Worm (Caenorhabditis elegans): ENCODE data around the gene mrck-1.

DNA sequence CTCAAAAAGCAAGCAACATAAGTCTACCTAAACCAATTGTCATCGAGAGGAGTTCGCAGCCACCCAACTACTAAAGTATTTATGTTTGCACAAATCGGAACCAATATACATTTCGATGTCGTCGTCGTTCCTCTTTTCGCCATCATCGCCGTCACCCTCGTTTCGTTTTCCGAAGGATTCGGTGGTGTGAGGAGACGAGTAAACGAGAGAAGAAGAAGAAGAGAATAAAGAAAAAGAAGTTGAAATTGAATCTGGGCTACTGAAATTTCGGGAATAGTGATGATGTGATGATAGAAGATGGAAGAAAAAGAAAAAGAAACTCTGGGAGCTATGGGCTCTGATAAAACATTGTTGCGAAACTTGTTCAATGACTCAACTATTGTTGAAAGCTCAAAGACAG is 1.4 kb upstream of the mrck-1 start:
- no peak for TF ChIP-seq dox-1 (GFP tag; IDR thresholded peaks at IDR 0.05)
- no peak for TF ChIP-seq lag-1 (GFP tag; IDR thresholded peaks at IDR 0.05)
- TF ChIP-seq unc-130 (GFP tag; optimal IDR thresholded peaks at IDR 0.05): no peak
- TF ChIP-seq T07F8.4 (tag; optimal IDR thresholded peaks at IDR 0.05): no peak
- TF ChIP-seq D2030.7 (GFP tag; IDR thresholded peaks at IDR 0.05): no peak
- TF ChIP-seq attf-3 (GFP tag; conservative IDR thresholded peaks at IDR 0.05): no peak
- TF ChIP-seq dpl-1 (GFP tag; optimal IDR thresholded peaks at IDR 0.05): no peak
- no peak for TF ChIP-seq chd-7 (tag; optimal IDR thresholded peaks at IDR 0.05)
- TF ChIP-seq attf-5 (GFP tag; optimal IDR thresholded peaks at IDR 0.05): no peak
- no peak for TF ChIP-seq ztf-18 (tag; optimal IDR thresholded peaks at IDR 0.05)
- TF ChIP-seq hmg-1.2 (GFP tag; IDR thresholded peaks at IDR 0.05): no peak
- TF ChIP-seq F37B4.10 (GFP tag; IDR thresholded peaks at IDR 0.05): no peak
- TF ChIP-seq C17E4.6 (GFP tag; IDR thresholded peaks at IDR 0.05): no peak
